Fruit fly (Drosophila melanogaster): ENCODE results near the gene Lk6.

The Lk6 gene

DNA sequence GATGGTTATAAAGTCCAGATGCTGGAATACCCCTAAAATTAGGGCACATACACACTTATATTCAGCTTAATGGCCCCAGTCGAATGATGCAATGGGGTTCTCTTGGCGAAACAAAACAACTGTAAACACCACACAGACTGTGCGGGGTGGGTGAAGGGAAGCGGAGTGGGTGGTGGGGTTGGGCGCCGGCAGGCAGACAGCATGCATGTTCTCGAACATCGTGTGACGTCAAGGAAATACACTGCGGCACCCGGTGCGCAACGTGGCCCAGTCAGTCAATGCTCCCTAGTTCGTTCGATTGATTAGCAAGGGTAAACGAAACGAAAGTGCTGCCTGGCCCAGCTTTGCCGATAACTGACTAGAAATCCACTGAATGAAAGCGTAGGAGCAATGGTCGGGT, 1.8 kb downstream of the Lk6 start (continued):
- no peak for TF ChIP-seq CG17612 (GFP tag; IDR thresholded peaks at IDR 0.05)
- TF ChIP-seq CG10366 (GFP tag; IDR thresholded peaks at IDR 0.05) = no peak
- no peak for TF ChIP-seq CG9609 (GFP tag; optimal IDR thresholded peaks at IDR 0.05)
- no peak for TF ChIP-seq rib (GFP tag; IDR thresholded peaks at IDR 0.05)
- TF ChIP-seq Fer2 (tag; optimal IDR thresholded peaks at IDR 0.05) = no peak
- TF ChIP-seq CG2712 (tag; optimal IDR thresholded peaks at IDR 0.05) = no peak
- no peak for TF ChIP-seq CG11695 (GFP tag; IDR thresholded peaks at IDR 0.05)
- no peak for TF ChIP-seq HmgZ (tag; optimal IDR thresholded peaks at IDR 0.05)
- no peak for TF ChIP-seq CG8765 (GFP tag; IDR thresholded peaks at IDR 0.05)
- peak; percentile 4 for TF ChIP-seq CG7987 (GFP tag; optimal IDR thresholded peaks at IDR 0.05)
- TF ChIP-seq Elba2 (GFP tag; optimal IDR thresholded peaks at IDR 0.05) = no peak
- TF ChIP-seq CG11560 (tag; IDR thresholded peaks at IDR 0.05) = no peak
- no peak for TF ChIP-seq D (optimal IDR thresholded peaks at IDR 0.05)
- TF ChIP-seq D (GFP tag; optimal IDR thresholded peaks at IDR 0.05) = no peak
- no peak for TF ChIP-seq Adf1 (GFP tag; IDR thresholded peaks at IDR 0.05)
- no peak for TF ChIP-seq CG6175 (GFP tag; IDR thresholded peaks at IDR 0.05)
- TF ChIP-seq lmd (GFP tag; IDR thresholded peaks at IDR 0.05) = no peak
- no peak for TF ChIP-seq CG6683 (GFP tag; optimal IDR thresholded peaks at IDR 0.05)
- no peak for TF ChIP-seq CG13894 (tag; optimal IDR thresholded peaks at IDR 0.05)
- no peak for TF ChIP-seq CG10147 (GFP tag; optimal IDR thresholded peaks at IDR 0.05)
- TF ChIP-seq CG5180 (GFP tag; optimal IDR thresholded peaks at IDR 0.05) = peak; percentile 29
- no peak for TF ChIP-seq Bteb2 (GFP tag; optimal IDR thresholded peaks at IDR 0.05)
- TF ChIP-seq cato (GFP tag; optimal IDR thresholded peaks at IDR 0.05; ENCODE audit: borderline replicate concordance) = no peak
- TF ChIP-seq Rfx (GFP tag; IDR thresholded peaks at IDR 0.05) = no peak
- TF ChIP-seq p53 (GFP tag; optimal IDR thresholded peaks at IDR 0.05) = no peak
- TF ChIP-seq ATbp (GFP tag; optimal IDR thresholded peaks at IDR 0.05) = no peak
- no peak for TF ChIP-seq pzg (GFP tag; optimal IDR thresholded peaks at IDR 0.05)
- no peak for TF ChIP-seq CG1024 (GFP tag; IDR thresholded peaks at IDR 0.05)
- no peak for TF ChIP-seq CG3281 (GFP tag; optimal IDR thresholded peaks at IDR 0.05)
- TF ChIP-seq sug (tag; optimal IDR thresholded peaks at IDR 0.05) = peak; percentile 43
- TF ChIP-seq Deaf1 (tag; optimal IDR thresholded peaks at IDR 0.05) = peak; percentile 11
- TF ChIP-seq Doc3 (GFP tag; IDR thresholded peaks at IDR 0.05; ENCODE audit: partially characterized antibody) = no peak
- TF ChIP-seq CG4424 (GFP tag; optimal IDR thresholded peaks at IDR 0.05) = no peak
- TF ChIP-seq so (GFP tag; IDR thresholded peaks at IDR 0.05) = no peak
- TF ChIP-seq CG17568 (GFP tag; optimal IDR thresholded peaks at IDR 0.05) = no peak
- no peak for TF ChIP-seq CHES-1-like (GFP tag; optimal IDR thresholded peaks at IDR 0.05)
- TF ChIP-seq kah (GFP tag; optimal IDR thresholded peaks at IDR 0.05) = peak; percentile 30
- no peak for TF ChIP-seq CG18262 (tag; optimal IDR thresholded peaks at IDR 0.05)
- no peak for TF ChIP-seq prd (optimal IDR thresholded peaks at IDR 0.05)
- TF ChIP-seq prd (GFP tag; IDR thresholded peaks at IDR 0.05) = no peak
- no peak for TF ChIP-seq ap (GFP tag; IDR thresholded peaks at IDR 0.05)
- no peak for TF ChIP-seq Neu2 (GFP tag; optimal IDR thresholded peaks at IDR 0.05; ENCODE audit: borderline replicate concordance)
- TF ChIP-seq ftz-f1 (GFP tag; optimal IDR thresholded peaks at IDR 0.05) = no peak
- peak; percentile 78 for TF ChIP-seq sens (GFP tag)
- TF ChIP-seq cwo (GFP tag; optimal IDR thresholded peaks at IDR 0.05) = peak; percentile 11
- TF ChIP-seq CG33557 (GFP tag; optimal IDR thresholded peaks at IDR 0.05) = no peak
- TF ChIP-seq chn (GFP tag; optimal IDR thresholded peaks at IDR 0.05) = no peak
- TF ChIP-seq klu (GFP tag; IDR thresholded peaks at IDR 0.05) = no peak
- no peak for TF ChIP-seq dimm (GFP tag; IDR thresholded peaks at IDR 0.05)
- TF ChIP-seq oc (tag; optimal IDR thresholded peaks at IDR 0.05) = no peak
- TF ChIP-seq B-H1 (GFP tag; IDR thresholded peaks at IDR 0.05) = no peak
- TF ChIP-seq MTF-1 (GFP tag; optimal IDR thresholded peaks at IDR 0.05; ENCODE audit: borderline replicate concordance) = peak; percentile 15
- TF ChIP-seq CG9727 (GFP tag; optimal IDR thresholded peaks at IDR 0.05) = no peak
